Fruit fly (Drosophila melanogaster): ENCODE measurements around the gene Edem1.
A peak's percentile ranks its signal among the peaks of the same experiment; 100 is the strongest.

The Edem1 gene

DNA sequence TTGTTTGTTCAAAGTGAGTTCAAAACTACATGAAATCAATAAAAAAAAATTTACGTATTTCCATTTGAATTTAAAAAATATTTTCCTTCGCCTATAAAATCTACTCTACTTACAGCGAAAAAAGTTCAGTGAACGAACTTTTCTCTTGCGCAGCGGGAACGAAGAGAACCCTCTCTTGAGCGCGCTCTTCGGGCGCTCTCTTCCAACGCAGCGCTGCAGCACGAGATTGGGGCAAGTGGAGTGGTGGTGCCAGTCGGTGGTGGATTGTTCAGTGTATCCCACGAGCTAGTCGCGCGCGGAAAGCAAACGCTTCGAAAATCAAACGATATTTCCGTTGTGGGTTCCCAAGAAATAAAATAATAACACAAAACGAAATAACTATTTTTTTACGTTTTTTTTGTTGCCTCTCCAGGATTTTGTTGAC, 33.1 kb upstream of the Edem1 start, which contains the start of gene Hr4 (continued):
- TF ChIP-seq Gug (GFP tag; IDR thresholded peaks at IDR 0.05) (no peak), CG33213 (GFP tag; optimal IDR thresholded peaks at IDR 0.05) (no peak), nmo (GFP tag; optimal IDR thresholded peaks at IDR 0.05) (no peak), prd (optimal IDR thresholded peaks at IDR 0.05) (no peak), prd (GFP tag; IDR thresholded peaks at IDR 0.05) (no peak), CG3838 (GFP tag; optimal IDR thresholded peaks at IDR 0.05) (no peak), nau (GFP tag; optimal IDR thresholded peaks at IDR 0.05) (no peak), sima (GFP tag; optimal IDR thresholded peaks at IDR 0.05) (no peak), CG31365 (tag; optimal IDR thresholded peaks at IDR 0.05) (no peak), ase (GFP tag; IDR thresholded peaks at IDR 0.05) (no peak), CG2120 (GFP tag; optimal IDR thresholded peaks at IDR 0.05) (no peak), kah (GFP tag; optimal IDR thresholded peaks at IDR 0.05) (peak; percentile 66), CG11085 (GFP tag; IDR thresholded peaks at IDR 0.05) (no peak), zf30C (GFP tag; optimal IDR thresholded peaks at IDR 0.05) (peak; percentile 28), ind (GFP tag; optimal IDR thresholded peaks at IDR 0.05) (no peak), unc-4 (GFP tag; IDR thresholded peaks at IDR 0.05; ENCODE audit: partially characterized antibody) (peak; percentile 37; the same call in 1 of the 2 replicates), Eip74EF (GFP tag; optimal IDR thresholded peaks at IDR 0.05) (peak in 1 of 2 experiments; percentile 46), Optix (GFP tag; IDR thresholded peaks at IDR 0.05) (no peak), Med (GFP tag) (peak; percentile 67), Dll (GFP tag; IDR thresholded peaks at IDR 0.05; ENCODE audit: partially characterized antibody) (peak; percentile 33; the same call in 1 of the 4 replicates), insv (GFP tag; optimal IDR thresholded peaks at IDR 0.05) (no peak), fu2 (GFP tag; optimal IDR thresholded peaks at IDR 0.05) (no peak), mirr (GFP tag; optimal IDR thresholded peaks at IDR 0.05) (no peak), Opbp (GFP tag; IDR thresholded peaks at IDR 0.05; ENCODE audit: partially characterized antibody) (0 out of 3 replicates have a peak, but pooled peaks have one; percentile 24), CG18619 (GFP tag; optimal IDR thresholded peaks at IDR 0.05) (no peak), br (optimal IDR thresholded peaks at IDR 0.05) (no peak), CG10462 (GFP tag; optimal IDR thresholded peaks at IDR 0.05) (no peak), CG6791 (GFP tag; IDR thresholded peaks at IDR 0.05; ENCODE audit: partially characterized antibody) (no peak), CG7357 (GFP tag; IDR thresholded peaks at IDR 0.05) (no peak), Dad (GFP tag; optimal IDR thresholded peaks at IDR 0.05) (no peak), cg (GFP tag; optimal IDR thresholded peaks at IDR 0.05) (peak; percentile 53), ci (GFP tag; IDR thresholded peaks at IDR 0.05) (peak; percentile 47; the same call in 1 of the 3 replicates), CG9876 (GFP tag; optimal IDR thresholded peaks at IDR 0.05) (no peak), sna (GFP tag; IDR thresholded peaks at IDR 0.05; ENCODE audit: partially characterized antibody) (peak; percentile 27; the same call in 1 of the 2 replicates), Asciz (GFP tag; optimal IDR thresholded peaks at IDR 0.05) (no peak), Deaf1 (tag; optimal IDR thresholded peaks at IDR 0.05) (peak; percentile 3), trh (GFP tag; optimal IDR thresholded peaks at IDR 0.05) (no peak), so (GFP tag; IDR thresholded peaks at IDR 0.05) (no peak), grau (tag; optimal IDR thresholded peaks at IDR 0.05) (no peak), Mes4 (GFP tag; optimal IDR thresholded peaks at IDR 0.05) (no peak), chm (GFP tag; IDR thresholded peaks at IDR 0.05) (peak; percentile 56; the same call in 1 of the 2 replicates), hb (GFP tag; IDR thresholded peaks at IDR 0.05; ENCODE audit: partially characterized antibody) (no peak), da (GFP tag; optimal IDR thresholded peaks at IDR 0.05) (no peak), CoRest (tag; optimal IDR thresholded peaks at IDR 0.05) (no peak), CG11723 (GFP tag; optimal IDR thresholded peaks at IDR 0.05) (no peak), shn (GFP tag; optimal IDR thresholded peaks at IDR 0.05) (no peak), CG11247 (GFP tag; IDR thresholded peaks at IDR 0.05) (no peak), CG10209 (GFP tag; optimal IDR thresholded peaks at IDR 0.05) (no peak), CG15269 (tag; optimal IDR thresholded peaks at IDR 0.05) (no peak), CG11696 (GFP tag; IDR thresholded peaks at IDR 0.05) (no peak), z (GFP tag; IDR thresholded peaks at IDR 0.05) (peak; percentile 31; the same call in 1 of the 3 replicates)
